Fruit fly (Drosophila melanogaster) whole organism, embryonic: Measurements from ENCODE around the gene RhoGAP93B.

Source experiments
- Abd-B ChIP-seq: fragments of 200-800 bp; sonication (Bioruptor generic); optimal IDR thresholded peaks from 2 replicates; lab custom pipeline; 2018; ENCODE audit warnings: missing biosample characterization, mild to moderate bottlenecking, missing genetic modification characterization, moderate library complexity
- Aef1 ChIP-seq: fragments of 200-800 bp; sonication (Bioruptor generic); IDR thresholded peaks from 3 replicates; pipeline ENCODE4 v1.3.6; 2022; ENCODE audit warnings: missing biosample characterization, missing genetic modification characterization
- Atf-2 ChIP-seq: fragments of 200-800 bp; sonication (Bioruptor generic); optimal IDR thresholded peaks from 2 replicates; lab custom pipeline; 2016; ENCODE audit warnings: missing biosample characterization, missing genetic modification characterization
- Bteb2 ChIP-seq: fragments of 200-800 bp; sonication (Bioruptor generic); optimal IDR thresholded peaks from 2 replicates; lab custom pipeline; 2016; ENCODE audit warnings: missing biosample characterization, missing genetic modification characterization
- CG10267 ChIP-seq: fragments of 200-800 bp; sonication (Bioruptor generic); optimal IDR thresholded peaks from 2 replicates; lab custom pipeline; 2018; ENCODE audit warnings: missing biosample characterization, mild to moderate bottlenecking, missing genetic modification characterization, moderate library complexity
- CG10959 ChIP-seq: fragments of 200-800 bp; sonication (Bioruptor generic); IDR thresholded peaks from 2 replicates; pipeline ENCODE4 v1.3.6; 2022; ENCODE audit warnings: missing biosample characterization, missing genetic modification characterization
- CG11085 ChIP-seq: fragments of 200-800 bp; sonication (Bioruptor generic); IDR thresholded peaks from 2 replicates; pipeline ENCODE4 v1.3.6; 2022; ENCODE audit warnings: missing biosample characterization, missing genetic modification characterization
- CG12942 ChIP-seq: fragments of 200-800 bp; sonication (Bioruptor generic); optimal IDR thresholded peaks from 3 replicates; lab custom pipeline; 2016; ENCODE audit warnings: missing biosample characterization, missing genetic modification characterization
- CG13894 ChIP-seq: fragments of 200-800 bp; sonication (Bioruptor generic); optimal IDR thresholded peaks from 3 replicates; lab custom pipeline; 2018; ENCODE audit warnings: missing biosample characterization, mild to moderate bottlenecking, missing genetic modification characterization, moderate library complexity
- CG14965 ChIP-seq: fragments of 200-800 bp; sonication (Bioruptor generic); optimal IDR thresholded peaks from 2 replicates; lab custom pipeline; 2016; ENCODE audit warnings: missing biosample characterization, missing genetic modification characterization, borderline replicate concordance
- CG17568 ChIP-seq: fragments of 200-800 bp; sonication (Bioruptor generic); optimal IDR thresholded peaks from 2 replicates; lab custom pipeline; 2018; ENCODE audit warnings: missing biosample characterization, mild to moderate bottlenecking, missing genetic modification characterization, moderate library complexity
- CG17612 ChIP-seq: fragments of 200-800 bp; sonication (Bioruptor generic); IDR thresholded peaks from 2 replicates; pipeline ENCODE4 v1.3.6; 2022; ENCODE audit warnings: missing biosample characterization, missing genetic modification characterization
- CG2199 ChIP-seq: fragments of 200-800 bp; sonication (Bioruptor generic); IDR thresholded peaks from 3 replicates; pipeline ENCODE4 v1.3.6; 2022; ENCODE audit warnings: missing biosample characterization, missing genetic modification characterization
- CG2678 ChIP-seq: fragments of 200-800 bp; sonication (Bioruptor generic); optimal IDR thresholded peaks from 3 replicates; lab custom pipeline; 2019; ENCODE audit warnings: missing biosample characterization, mild to moderate bottlenecking, missing genetic modification characterization, moderate library complexity
- CG34422 ChIP-seq: fragments of 200-800 bp; sonication (Bioruptor generic); IDR thresholded peaks from 3 replicates; pipeline ENCODE4 v1.3.6; 2022; ENCODE audit warnings: missing biosample characterization, missing genetic modification characterization
- CG43689 ChIP-seq: fragments of 200-800 bp; sonication (Bioruptor generic); IDR thresholded peaks from 2 replicates; pipeline ENCODE4 v1.3.6; 2022; ENCODE audit warnings: missing biosample characterization, missing genetic modification characterization
- CG6654 ChIP-seq: fragments of 200-800 bp; sonication (Bioruptor generic); optimal IDR thresholded peaks from 2 replicates; lab custom pipeline; 2017; ENCODE audit warnings: missing biosample characterization, mild to moderate bottlenecking, missing genetic modification characterization
- CG7786 ChIP-seq: fragments of 200-800 bp; sonication (Bioruptor generic); optimal IDR thresholded peaks from 2 replicates; lab custom pipeline; 2016; ENCODE audit warnings: missing biosample characterization, missing genetic modification characterization
- Chrac-16 ChIP-seq: fragments of 200-800 bp; sonication (Bioruptor generic); optimal IDR thresholded peaks from 3 replicates; lab custom pipeline; 2016; ENCODE audit warnings: missing biosample characterization, missing genetic modification characterization
- CoRest ChIP-seq: fragments of 200-800 bp; sonication (Bioruptor generic); optimal IDR thresholded peaks from 3 replicates; lab custom pipeline; 2018; ENCODE audit warnings: missing biosample characterization, mild to moderate bottlenecking, missing genetic modification characterization, moderate library complexity
- D ChIP-seq, 2 experiments: fragments of 200-800 bp in 1 of 2; fragments of >200 bp in 1 of 2; sonication (Bioruptor generic) in 1 of 2; optimal IDR thresholded peaks; 2 replicates in 1 of 2; 3 replicates in 1 of 2; lab custom pipeline; 2017; ENCODE audit warnings: mild to moderate bottlenecking in 1 of 2, missing biosample characterization in 1 of 2, missing genetic modification characterization in 1 of 2, missing genetic modification reagents in 1 of 2
- Dll ChIP-seq: fragments of 200-800 bp; sonication (Bioruptor generic); IDR thresholded peaks from 4 replicates; pipeline ENCODE4 v1.3.6; 2022; ENCODE audit warnings: missing biosample characterization, missing genetic modification characterization; ENCODE audit not compliant: partially characterized antibody
- Dp ChIP-seq: fragments of 200-800 bp; sonication (Bioruptor generic); optimal IDR thresholded peaks from 2 replicates; lab custom pipeline; 2018; ENCODE audit warnings: missing biosample characterization, mild to moderate bottlenecking, missing genetic modification characterization, moderate library complexity
- Gug ChIP-seq: fragments of 200-800 bp; sonication (Bioruptor generic); IDR thresholded peaks from 4 replicates; pipeline ENCODE4 v1.3.6; 2022; ENCODE audit warnings: missing biosample characterization, missing genetic modification characterization
- MBD-R2 ChIP-seq: fragments of 200-800 bp; sonication (Bioruptor generic); IDR thresholded peaks from 2 replicates; pipeline ENCODE4 v1.3.6; 2022; ENCODE audit warnings: missing biosample characterization, missing genetic modification characterization
- Mad ChIP-seq: fragments of 200-800 bp; sonication (Bioruptor generic); optimal IDR thresholded peaks from 2 replicates; lab custom pipeline; 2016; ENCODE audit warnings: missing biosample characterization, missing genetic modification characterization
- Ptx1 ChIP-seq: fragments of 200-800 bp; sonication (Bioruptor generic); IDR thresholded peaks from 2 replicates; pipeline ENCODE4 v1.3.6; 2022; ENCODE audit warnings: missing biosample characterization, missing genetic modification characterization
- Scr ChIP-seq: fragments of 200-800 bp; sonication (Bioruptor generic); IDR thresholded peaks from 2 replicates; pipeline ENCODE4 v1.3.6; 2022; ENCODE audit warnings: missing biosample characterization, missing genetic modification characterization; ENCODE audit not compliant: partially characterized antibody
- TFAM ChIP-seq: fragments of 200-800 bp; sonication (Bioruptor generic); optimal IDR thresholded peaks from 2 replicates; lab custom pipeline; 2017; ENCODE audit warnings: missing biosample characterization, missing genetic modification characterization, inconsistent platforms
- Vsx1 ChIP-seq: fragments of 200-800 bp; sonication (Bioruptor generic); optimal IDR thresholded peaks from 2 replicates; lab custom pipeline; 2017; ENCODE audit warnings: missing biosample characterization, mild to moderate bottlenecking, missing genetic modification characterization, missing genetic modification reagents
- dati ChIP-seq: fragments of 200-800 bp; sonication (Bioruptor generic); IDR thresholded peaks from 2 replicates; pipeline ENCODE4 v1.3.6; 2022; ENCODE audit warnings: missing biosample characterization, missing genetic modification characterization
- dm ChIP-seq: fragments of 200-800 bp; sonication (Bioruptor generic); optimal IDR thresholded peaks from 3 replicates; lab custom pipeline; 2016; ENCODE audit warnings: missing biosample characterization, missing genetic modification characterization
- eve ChIP-seq, 2 experiments: fragments of >200 bp; optimal IDR thresholded peaks; 2 replicates each; lab custom pipeline; 2017; ENCODE audit warnings: missing biosample characterization in 2 of 2, missing genetic modification characterization in 2 of 2
- fd3F ChIP-seq: fragments of 200-800 bp; sonication (Bioruptor generic); optimal IDR thresholded peaks from 2 replicates; lab custom pipeline; 2018; ENCODE audit warnings: missing biosample characterization, mild to moderate bottlenecking, missing genetic modification characterization, moderate library complexity
- grau ChIP-seq: fragments of 200-800 bp; optimal IDR thresholded peaks from 3 replicates; lab custom pipeline; 2019; ENCODE audit warnings: missing biosample characterization, mild to moderate bottlenecking, missing genetic modification characterization, moderate library complexity
- her ChIP-seq: fragments of 200-800 bp; sonication (Bioruptor generic); optimal IDR thresholded peaks from 2 replicates; lab custom pipeline; 2016; ENCODE audit warnings: missing biosample characterization, missing genetic modification characterization
- inv ChIP-seq: fragments of 200-800 bp; sonication (Bioruptor generic); IDR thresholded peaks from 2 replicates; pipeline ENCODE4 v1.3.6; 2022; ENCODE audit warnings: missing biosample characterization, missing genetic modification characterization; ENCODE audit not compliant: partially characterized antibody
- jigr1 ChIP-seq: fragments of 200-800 bp; sonication (Bioruptor generic); IDR thresholded peaks from 3 replicates; pipeline ENCODE4 v1.3.6; 2022; ENCODE audit warnings: missing biosample characterization, missing genetic modification characterization
- lilli ChIP-seq: fragments of 200-800 bp; sonication (Bioruptor generic); optimal IDR thresholded peaks from 3 replicates; lab custom pipeline; 2016; ENCODE audit warnings: missing biosample characterization, missing genetic modification characterization
- nerfin-1 ChIP-seq: fragments of 200-800 bp; sonication (Bioruptor generic); optimal IDR thresholded peaks from 3 replicates; lab custom pipeline; 2019; ENCODE audit warnings: missing biosample characterization, mild to moderate bottlenecking, missing genetic modification characterization, moderate library complexity
- otp ChIP-seq: fragments of 200-800 bp; sonication (Bioruptor generic); IDR thresholded peaks from 3 replicates; pipeline ENCODE4, ENCODE4 v1.3.6; 2022; ENCODE audit warnings: missing biosample characterization, missing genetic modification characterization
- pan ChIP-seq, 4 experiments: fragments of >200 bp in 3 of 4; fragments of 200-800 bp in 1 of 4; sonication (Bioruptor generic) in 1 of 4; optimal IDR thresholded peaks in 3 of 4; IDR thresholded peaks in 1 of 4; 2 replicates each; pipeline versions ENCODE4 v1.3.6 to Lab custom; 2017 to 2022; ENCODE audit warnings: missing biosample characterization in 2 of 4, missing genetic modification characterization in 2 of 4, mixed read lengths in 1 of 4
- pzg ChIP-seq: fragments of 200-800 bp; sonication (Bioruptor generic); optimal IDR thresholded peaks from 3 replicates; lab custom pipeline; 2018; ENCODE audit warnings: missing biosample characterization, mild to moderate bottlenecking, missing genetic modification characterization, moderate library complexity
- so ChIP-seq: fragments of 200-800 bp; sonication (Bioruptor generic); IDR thresholded peaks from 3 replicates; pipeline ENCODE4 v1.3.6; 2022; ENCODE audit warnings: missing biosample characterization, missing genetic modification characterization
- sqz ChIP-seq: fragments of 200-800 bp; sonication (Bioruptor generic); optimal IDR thresholded peaks from 3 replicates; lab custom pipeline; 2018; ENCODE audit warnings: missing biosample characterization, mild to moderate bottlenecking, missing genetic modification characterization
- sr ChIP-seq: fragments of 200-800 bp; sonication (Bioruptor generic); IDR thresholded peaks from 3 replicates; pipeline ENCODE4 v1.3.6; 2022; ENCODE audit warnings: missing biosample characterization, missing genetic modification characterization
- ssp ChIP-seq: fragments of 200-800 bp; sonication (Bioruptor generic); IDR thresholded peaks from 2 replicates; pipeline ENCODE4 v1.3.6; 2022; ENCODE audit warnings: missing biosample characterization, missing genetic modification characterization
- tx ChIP-seq: fragments of 200-800 bp; sonication (Bioruptor generic); optimal IDR thresholded peaks from 2 replicates; lab custom pipeline; 2016; ENCODE audit warnings: missing biosample characterization, missing genetic modification characterization
- vnd ChIP-seq: fragments of 200-800 bp; sonication (Bioruptor generic); IDR thresholded peaks from 3 replicates; pipeline ENCODE4 v1.3.6; 2022; ENCODE audit warnings: missing biosample characterization, missing genetic modification characterization; ENCODE audit not compliant: partially characterized antibody
- yki ChIP-seq: fragments of >200 bp; optimal IDR thresholded peaks from 3 replicates; lab custom pipeline; 2018

Gene RhoGAP93B

DNA sequence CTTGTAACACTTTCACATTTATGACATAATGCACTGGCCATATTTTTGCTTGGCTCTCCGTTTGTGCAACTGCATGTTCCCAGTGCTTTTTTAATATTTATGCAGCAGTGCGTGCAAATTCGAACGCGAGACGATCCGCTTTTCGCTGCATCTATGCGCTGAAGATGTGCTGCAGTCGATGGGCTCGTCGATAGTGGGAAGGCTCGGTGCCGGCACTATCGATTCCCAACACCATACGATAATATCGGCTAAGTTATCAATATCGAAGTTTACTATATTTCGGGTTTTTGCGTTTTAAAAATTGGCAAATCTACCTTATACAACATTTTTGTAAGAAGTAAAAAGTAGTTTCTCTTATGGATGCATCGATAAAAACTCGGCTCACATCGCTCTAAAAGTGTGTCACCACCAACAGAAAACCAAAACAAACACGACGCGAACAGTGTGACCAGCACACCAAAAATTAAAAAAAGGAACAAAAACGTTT lies at the start of gene RhoGAP93B (continued):
- peak; percentile 93 for TF ChIP-seq CG7786 (GFP tag; lab: Kevin White, UChicago)
- peak; percentile 32 for TF ChIP-seq CG6654 (GFP tag; lab: Kevin White, UChicago)
- TF ChIP-seq Mad (GFP tag; lab: Kevin White, UChicago): peak; percentile 85
- peak; percentile 94 for TF ChIP-seq so (GFP tag; lab: Robert Waterston, UW)
- TF ChIP-seq tx: peak; percentile 90
- TF ChIP-seq nerfin-1 (tag; lab: Kevin White, UChicago): peak; percentile 82
- TF ChIP-seq dm (GFP tag; lab: Kevin White, UChicago): peak; percentile 90
- TF ChIP-seq CG2199 (GFP tag; lab: Robert Waterston, UW): peak; percentile 88; the same call in 2 of the 3 replicates
- TF ChIP-seq vnd (GFP tag; lab: Robert Waterston, UW): peak; percentile 100
- no peak for TF ChIP-seq pan (optimal IDR thresholded peaks at IDR 0.05; lab: Kevin White, UChicago)
- peak in 1 of 2 experiments; percentile 82 for TF ChIP-seq pan (GFP tag; optimal IDR thresholded peaks at IDR 0.05 in 1 of 2, IDR thresholded peaks at IDR 0.05 in 1 of 2)
- no peak for TF ChIP-seq yki
- TF ChIP-seq Vsx1 (GFP tag; lab: Kevin White, UChicago): no peak
- peak; percentile 96 for TF ChIP-seq Gug (GFP tag; lab: Robert Waterston, UW)
- peak; percentile 69 for TF ChIP-seq her (GFP tag; lab: Kevin White, UChicago)
- TF ChIP-seq CG43689 (GFP tag; lab: Robert Waterston, UW): no peak
- no peak for TF ChIP-seq CG2678 (tag; lab: Kevin White, UChicago)
- peak; percentile 77 for TF ChIP-seq CG12942 (GFP tag; lab: Kevin White, UChicago)
- TF ChIP-seq Chrac-16 (GFP tag; lab: Kevin White, UChicago): peak; percentile 73
- peak; percentile 86 for TF ChIP-seq Abd-B (GFP tag; lab: Kevin White, UChicago)
- peak; percentile 91 for TF ChIP-seq lilli
- peak; percentile 37 for TF ChIP-seq TFAM (GFP tag; lab: Kevin White, UChicago)
- peak; percentile 45 for TF ChIP-seq fd3F (GFP tag; lab: Kevin White, UChicago)
- TF ChIP-seq ssp (GFP tag; lab: Robert Waterston, UW): peak; percentile 90
- TF ChIP-seq grau (tag; lab: Kevin White, UChicago): peak; percentile 78
- peak; percentile 78 for TF ChIP-seq CG17612 (GFP tag; lab: Robert Waterston, UW)
- TF ChIP-seq otp (GFP tag; lab: Robert Waterston, UW): peak; percentile 90
- peak; percentile 69 for TF ChIP-seq jigr1 (GFP tag; lab: Robert Waterston, UW)
- TF ChIP-seq MBD-R2 (GFP tag; lab: Robert Waterston, UW): peak; percentile 96
- peak; percentile 94 for TF ChIP-seq CG34422 (GFP tag; lab: Robert Waterston, UW)
- no peak for TF ChIP-seq sqz (GFP tag; lab: Kevin White, UChicago)
- peak; percentile 100 for TF ChIP-seq Scr (GFP tag; lab: Robert Waterston, UW)
- peak; percentile 7 for TF ChIP-seq CG14965 (GFP tag; lab: Kevin White, UChicago)
- TF ChIP-seq Ptx1 (GFP tag; lab: Robert Waterston, UW): peak; percentile 91
- peak; percentile 92 for TF ChIP-seq CG10959 (GFP tag; lab: Robert Waterston, UW)
- TF ChIP-seq Dp (GFP tag; lab: Kevin White, UChicago): peak; percentile 77
- no peak for TF ChIP-seq CG17568 (GFP tag; lab: Kevin White, UChicago)
- peak; percentile 5 for TF ChIP-seq D (optimal IDR thresholded peaks at IDR 0.05; lab: Kevin White, UChicago)
- peak; percentile 55 for TF ChIP-seq D (GFP tag; optimal IDR thresholded peaks at IDR 0.05; lab: Kevin White, UChicago)
- peak; percentile 96 for TF ChIP-seq Aef1
- peak; percentile 100 for TF ChIP-seq Dll (GFP tag; lab: Robert Waterston, UW)
- TF ChIP-seq Bteb2 (GFP tag; lab: Kevin White, UChicago): peak; percentile 60
- TF ChIP-seq Atf-2: peak; percentile 72
- TF ChIP-seq sr (GFP tag; lab: Robert Waterston, UW): no peak
- peak; percentile 85 for TF ChIP-seq CG10267
- TF ChIP-seq CoRest (tag; lab: Kevin White, UChicago): peak; percentile 83
- peak; percentile 52; the same call in 1 of the 2 replicates for TF ChIP-seq dati (GFP tag; lab: Robert Waterston, UW)
- peak; percentile 90 for TF ChIP-seq CG11085 (GFP tag; lab: Robert Waterston, UW)
- TF ChIP-seq inv (GFP tag; lab: Robert Waterston, UW): peak; percentile 100
- peak; percentile 94 for TF ChIP-seq pzg (GFP tag; lab: Kevin White, UChicago)
- no peak for TF ChIP-seq CG13894 (tag; lab: Kevin White, UChicago)
- peak in 1 of 2 experiments; percentile 20 for TF ChIP-seq eve (GFP tag; optimal IDR thresholded peaks at IDR 0.05; lab: Kevin White, UChicago)
